Fruit fly (Drosophila melanogaster) whole organism, adult: ENCODE data around the gene CG13613.

Experiments
- CG11617 ChIP-seq: fragments of 200-800 bp; sonication (Bioruptor generic); optimal IDR thresholded peaks from 2 replicates; lab custom pipeline; 2017; ENCODE audit warnings: mild to moderate bottlenecking, missing biosample characterization, missing genetic modification reagents, missing genetic modification characterization
- cnc ChIP-seq, 2 experiments: fragments of >200 bp; optimal IDR thresholded peaks; 2 replicates each; lab custom pipeline; 2017
- pad ChIP-seq: fragments of 200-800 bp; sonication (Bioruptor generic); optimal IDR thresholded peaks from 3 replicates; lab custom pipeline; 2017; ENCODE audit warnings: missing biosample characterization, missing genetic modification characterization, mild to moderate bottlenecking, moderate library complexity, missing genetic modification reagents

DNA sequence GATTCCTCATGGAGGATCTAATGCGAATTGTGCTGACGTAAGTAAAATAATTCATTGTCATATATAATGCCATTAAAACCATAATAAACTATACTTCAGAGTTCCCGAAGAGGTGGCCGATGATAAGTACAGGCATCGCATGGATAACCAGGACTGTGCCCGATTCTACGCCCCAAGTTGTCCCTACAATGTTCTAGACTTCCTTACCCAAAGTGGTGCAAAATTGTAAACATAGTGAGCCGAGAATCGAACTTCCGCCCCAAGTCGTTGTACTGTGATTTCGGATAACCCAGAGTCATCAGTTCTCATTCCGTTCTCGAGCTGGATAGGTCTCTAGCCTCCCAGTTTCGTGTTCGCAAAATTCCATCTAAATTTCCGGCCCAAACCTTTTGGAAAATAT lies 2.5 kb upstream of the CG13613 start, which contains the start of gene CG33340:
- no peak for TF ChIP-seq pad (GFP tag; lab: Kevin White, UChicago)
- TF ChIP-seq CG11617 (GFP tag; lab: Kevin White, UChicago): no peak
- TF ChIP-seq cnc (optimal IDR thresholded peaks at IDR 0.05; lab: Kevin White, UChicago): no peak
